Worm (Caenorhabditis elegans) whole organism, L2 larva: ENCODE measurements around the gene fipr-6.

Experiments
- F13H6.1 ChIP-seq: sonication (generic microtip); optimal IDR thresholded peaks from 2 replicates; lab custom pipeline; 2016; ENCODE audit warnings: missing genetic modification characterization, missing compliant biosample characterization
- Y55F3AM.14 ChIP-seq: fragments of 200-800 bp; sonication (Bioruptor generic); optimal IDR thresholded peaks from 2 replicates; lab custom pipeline; 2018; ENCODE audit warnings: mild to moderate bottlenecking, missing genetic modification characterization, missing compliant biosample characterization
- ZK546.5 ChIP-seq: sonication (generic microtip); optimal IDR thresholded peaks from 2 replicates; lab custom pipeline; 2017; ENCODE audit warnings: missing biosample characterization, missing genetic modification characterization
- alr-1 ChIP-seq: fragments of 150-350 bp; optimal IDR thresholded peaks from 2 replicates; lab custom pipeline; 2014; ENCODE audit warnings: missing biosample characterization, missing genetic modification characterization
- aly-2 ChIP-seq: fragments of 150-350 bp; optimal IDR thresholded peaks from 2 replicates; lab custom pipeline; 2014; ENCODE audit warnings: missing biosample characterization, missing genetic modification characterization
- ama-1 ChIP-seq: fragments of 150-350 bp; optimal IDR thresholded peaks from 2 replicates; lab custom pipeline; 2018; ENCODE audit warnings: inconsistent platforms
- blmp-1 ChIP-seq: sonication (generic microtip); optimal IDR thresholded peaks from 2 replicates; lab custom pipeline; 2017; ENCODE audit warnings: missing genetic modification characterization, mild to moderate bottlenecking, missing compliant biosample characterization, antibody characterized with exemption, moderate library complexity; ENCODE audit not compliant: insufficient read depth
- ceh-16 ChIP-seq: fragments of 150-350 bp; optimal IDR thresholded peaks from 2 replicates; lab custom pipeline; 2014; ENCODE audit warnings: missing biosample characterization, missing genetic modification characterization
- ceh-82 ChIP-seq: fragments of 150-350 bp; optimal IDR thresholded peaks from 2 replicates; lab custom pipeline; 2014; ENCODE audit warnings: missing biosample characterization, missing genetic modification characterization
- crh-2 ChIP-seq: sonication (generic microtip); optimal IDR thresholded peaks from 2 replicates; lab custom pipeline; 2017; ENCODE audit warnings: missing biosample characterization, missing genetic modification characterization
- egl-27 ChIP-seq: sonication (generic microtip); optimal IDR thresholded peaks from 3 replicates; lab custom pipeline; 2017; ENCODE audit warnings: missing biosample characterization, missing genetic modification reagents, missing genetic modification characterization
- elt-1 ChIP-seq: fragments of 150-350 bp; optimal IDR thresholded peaks from 2 replicates; lab custom pipeline; 2014; ENCODE audit warnings: missing biosample characterization, missing genetic modification characterization
- fos-1 ChIP-seq: fragments of 150-350 bp; optimal IDR thresholded peaks from 2 replicates; lab custom pipeline; 2014; ENCODE audit warnings: missing biosample characterization, missing genetic modification characterization
- lin-11 ChIP-seq: fragments of 150-350 bp; sonication (generic microtip); optimal IDR thresholded peaks from 2 replicates; lab custom pipeline; 2014; ENCODE audit warnings: missing biosample characterization, missing genetic modification characterization, inconsistent platforms, mixed read lengths
- lin-13 ChIP-seq: fragments of 150-350 bp; optimal IDR thresholded peaks from 2 replicates; lab custom pipeline; 2014; ENCODE audit warnings: missing biosample characterization, missing genetic modification reagents, missing genetic modification characterization
- lsy-2 ChIP-seq, 2 experiments: fragments of 150-350 bp in 1 of 2; sonication (generic microtip) in 1 of 2; optimal IDR thresholded peaks; 2 replicates each; lab custom pipeline; 2014 to 2017; ENCODE audit warnings: missing biosample characterization in 2 of 2, missing genetic modification characterization in 2 of 2
- mab-5 ChIP-seq: fragments of 150-350 bp; optimal IDR thresholded peaks from 2 replicates; lab custom pipeline; 2014; ENCODE audit warnings: missing biosample characterization, missing genetic modification characterization
- mdl-1 ChIP-seq, 2 experiments: fragments of 150-350 bp in 1 of 2; sonication (generic microtip) in 1 of 2; optimal IDR thresholded peaks; 2 replicates each; lab custom pipeline; 2017; ENCODE audit warnings: missing biosample characterization in 2 of 2, missing genetic modification characterization in 2 of 2
- nhr-10 ChIP-seq: sonication (generic microtip); optimal IDR thresholded peaks from 2 replicates; lab custom pipeline; 2017; ENCODE audit warnings: missing biosample characterization, missing genetic modification characterization
- nhr-12 ChIP-seq: fragments of 150-350 bp; optimal IDR thresholded peaks from 2 replicates; lab custom pipeline; 2014; ENCODE audit warnings: missing biosample characterization, missing genetic modification characterization
- nhr-129 ChIP-seq: fragments of 150-350 bp; optimal IDR thresholded peaks from 2 replicates; lab custom pipeline; 2014; ENCODE audit warnings: missing biosample characterization, missing genetic modification characterization
- nhr-23 ChIP-seq: fragments of 150-350 bp; optimal IDR thresholded peaks from 2 replicates; lab custom pipeline; 2014; ENCODE audit warnings: missing biosample characterization, missing genetic modification reagents, missing genetic modification characterization
- nhr-6 ChIP-seq: fragments of 150-350 bp; optimal IDR thresholded peaks from 2 replicates; lab custom pipeline; 2014; ENCODE audit warnings: missing biosample characterization, missing genetic modification characterization
- nhr-77 ChIP-seq: fragments of 150-350 bp; optimal IDR thresholded peaks from 2 replicates; lab custom pipeline; 2014; ENCODE audit warnings: missing biosample characterization, missing genetic modification characterization
- sem-4 ChIP-seq: fragments of 150-350 bp; optimal IDR thresholded peaks from 2 replicates; lab custom pipeline; 2014; ENCODE audit warnings: missing biosample characterization, missing genetic modification reagents, missing genetic modification characterization
- sma-9 ChIP-seq, 2 experiments: fragments of 150-350 bp in 1 of 2; sonication (generic microtip) in 1 of 2; optimal IDR thresholded peaks; 2 replicates each; lab custom pipeline; 2014 to 2016; ENCODE audit warnings: missing genetic modification characterization in 2 of 2, mild to moderate bottlenecking in 1 of 2, missing biosample characterization in 1 of 2, missing compliant biosample characterization in 1 of 2, missing genetic modification reagents in 1 of 2, moderate library complexity in 1 of 2
- snpc-4 ChIP-seq: fragments of 150-350 bp; optimal IDR thresholded peaks from 2 replicates; lab custom pipeline; 2014; ENCODE audit warnings: missing biosample characterization, missing genetic modification characterization
- unc-39 ChIP-seq: fragments of 150-350 bp; optimal IDR thresholded peaks from 2 replicates; lab custom pipeline; 2014; ENCODE audit warnings: missing biosample characterization, missing genetic modification characterization
- unc-55 ChIP-seq: fragments of 150-350 bp; sonication (generic microtip); optimal IDR thresholded peaks from 3 replicates; lab custom pipeline; 2014; ENCODE audit warnings: missing biosample characterization, missing genetic modification reagents, missing genetic modification characterization
- unc-62 ChIP-seq: fragments of 150-350 bp; optimal IDR thresholded peaks from 2 replicates; lab custom pipeline; 2014; ENCODE audit warnings: missing biosample characterization, missing genetic modification reagents, missing genetic modification characterization
- zag-1 ChIP-seq: fragments of 150-350 bp; optimal IDR thresholded peaks from 2 replicates; lab custom pipeline; 2014; ENCODE audit warnings: missing biosample characterization, missing genetic modification characterization
- ztf-1 ChIP-seq: fragments of 200-800 bp; sonication (Bioruptor generic); conservative IDR thresholded peaks from 2 replicates; pipeline ENCODE4 v1.3.6; 2022; ENCODE audit warnings: missing genetic modification characterization, missing compliant biosample characterization
- ztf-11 ChIP-seq: sonication (generic microtip); optimal IDR thresholded peaks from 2 replicates; lab custom pipeline; 2017; ENCODE audit warnings: missing biosample characterization, missing genetic modification characterization

fipr-6 gene

ce11 chrV:10230932-10231331 lies at the start of gene fipr-6:
Gene fipr-6 (plus strand): TSS chrV:10231232.
- TF ChIP-seq Y55F3AM.14 (GFP tag; lab: Kevin White, UChicago) (no peak), unc-62 (GFP tag; lab: Kevin White, UChicago) (no peak), snpc-4 (tag; lab: Kevin White, UChicago) (no peak), ztf-11 (no peak), egl-27 (no peak), ceh-16 (tag; lab: Kevin White, UChicago) (no peak), F13H6.1 (tag; lab: Kevin White, UChicago) (no peak), crh-2 (no peak), nhr-23 (tag; lab: Kevin White, UChicago) (no peak)

DNA sequence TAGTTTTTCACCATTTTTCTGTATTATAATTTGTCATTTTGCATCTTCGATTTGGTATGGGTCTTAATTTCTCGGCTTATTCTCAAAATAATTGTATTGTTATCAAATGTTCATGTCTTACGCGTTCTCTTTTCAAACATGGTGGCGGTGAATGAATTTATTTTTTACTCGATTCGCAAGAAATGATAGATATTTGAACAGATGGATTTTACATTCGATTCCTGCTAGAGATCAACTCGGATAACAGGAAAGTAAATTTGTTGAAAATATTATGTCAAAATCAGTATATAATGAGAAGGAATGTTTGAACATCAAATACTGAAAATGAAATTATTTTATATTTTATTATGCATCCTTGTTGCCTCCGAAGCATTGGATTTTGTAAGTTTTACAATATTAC lies 48.0 kb upstream of the fipr-6 start, which contains the start of gene ZK856.4:
Gene ZK856.4 (plus strand): TSS at position 301 of the 400 bp plus-strand sequence.
- TF ChIP-seq sem-4 (tag; lab: Kevin White, UChicago) (no peak), F13H6.1 (tag; lab: Kevin White, UChicago) (no peak), ztf-11 (no peak), zag-1 (tag; lab: Kevin White, UChicago) (no peak), unc-62 (GFP tag; lab: Kevin White, UChicago) (no peak), unc-55 (GFP tag; lab: Kevin White, UChicago) (no peak), ama-1 (lab: Kevin White, UChicago) (no peak), blmp-1 (tag; lab: Kevin White, UChicago) (no peak), fos-1 (tag; lab: Kevin White, UChicago) (no peak), alr-1 (tag; lab: Kevin White, UChicago) (no peak), nhr-129 (tag; lab: Kevin White, UChicago) (no peak), nhr-6 (tag; lab: Kevin White, UChicago) (no peak), nhr-77 (no peak), elt-1 (no peak), lin-11 (tag; lab: Kevin White, UChicago) (no peak), aly-2 (tag; lab: Kevin White, UChicago) (no peak), nhr-10 (tag; lab: Kevin White, UChicago) (no peak), ZK546.5 (tag; lab: Kevin White, UChicago) (no peak)
- TF ChIP-seq, all 48 proteins: peak for 0

ce11 chrV:10183810-10184209 lies 47.2 kb upstream of the fipr-6 start:
- no peak for TF ChIP-seq lsy-2 (tag; optimal IDR thresholded peaks at IDR 0.05; lab: Kevin White, UChicago)
- TF ChIP-seq lin-13 (GFP tag; lab: Kevin White, UChicago), result no peak
- no peak for TF ChIP-seq sma-9 (GFP tag; optimal IDR thresholded peaks at IDR 0.05; lab: Kevin White, UChicago)
- no peak for TF ChIP-seq sma-9 (tag; optimal IDR thresholded peaks at IDR 0.05; lab: Kevin White, UChicago)
- TF ChIP-seq nhr-129 (tag; lab: Kevin White, UChicago), result no peak
- TF ChIP-seq snpc-4 (tag; lab: Kevin White, UChicago), result no peak
- TF ChIP-seq fos-1 (tag; lab: Kevin White, UChicago), result no peak
- no peak for TF ChIP-seq mdl-1 (tag; optimal IDR thresholded peaks at IDR 0.05; lab: Kevin White, UChicago)
- TF ChIP-seq lin-11 (tag; lab: Kevin White, UChicago), result no peak
- TF ChIP-seq ceh-82 (tag; lab: Kevin White, UChicago), result no peak
- no peak for TF ChIP-seq elt-1
- TF ChIP-seq crh-2, result no peak
- no peak for TF ChIP-seq ztf-11
- no peak for TF ChIP-seq ztf-1
- no peak for TF ChIP-seq Y55F3AM.14 (GFP tag; lab: Kevin White, UChicago)
- TF ChIP-seq zag-1 (tag; lab: Kevin White, UChicago), result no peak
- no peak for TF ChIP-seq unc-39 (tag; lab: Kevin White, UChicago)
- TF ChIP-seq nhr-77, result no peak
- no peak for TF ChIP-seq nhr-12 (tag; lab: Kevin White, UChicago)

- TF ChIP-seq nhr-77, result no peak
- TF ChIP-seq F13H6.1 (tag; lab: Kevin White, UChicago), result no peak
- no peak for TF ChIP-seq nhr-12 (tag; lab: Kevin White, UChicago)
- TF ChIP-seq sma-9 (GFP tag; optimal IDR thresholded peaks at IDR 0.05; lab: Kevin White, UChicago), result no peak
- no peak for TF ChIP-seq sma-9 (tag; optimal IDR thresholded peaks at IDR 0.05; lab: Kevin White, UChicago)
- no peak for TF ChIP-seq Y55F3AM.14 (GFP tag; lab: Kevin White, UChicago)
- no peak for TF ChIP-seq mab-5
Measured at ce11 chrV:10185719-10186118, 45.3 kb upstream of the fipr-6 start, which contains the start of gene ZK856.18. Gene ZK856.18 (minus strand): TSS chrV:10186007.
